Fruit fly (Drosophila melanogaster): ENCODE results near the gene sphe.

DNA sequence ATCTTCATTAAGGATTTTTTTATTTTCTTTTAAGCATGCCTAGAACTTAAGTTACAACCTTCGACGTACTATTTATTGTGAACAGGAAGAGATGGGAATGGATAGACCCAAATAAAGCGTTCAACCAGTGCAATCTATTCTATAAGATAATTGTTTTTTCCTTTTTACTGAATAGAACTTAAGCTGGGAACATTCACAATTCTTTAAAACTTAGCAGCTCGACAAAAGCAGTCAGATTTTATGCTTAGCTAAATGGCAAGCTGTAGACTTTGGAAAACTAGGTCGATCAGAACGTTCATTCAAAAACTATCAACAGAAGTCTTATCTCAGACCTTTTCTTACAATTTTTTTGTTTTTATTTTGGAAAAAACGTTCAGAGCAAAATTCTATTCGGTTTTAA is 9.2 kb upstream of the sphe start, which contains the start of gene CG13008:
- TF ChIP-seq insv (optimal IDR thresholded peaks at IDR 0.05) (no peak), psq (optimal IDR thresholded peaks at IDR 0.05) (no peak), Myc (optimal IDR thresholded peaks at IDR 0.05) (no peak), Sin3A (optimal IDR thresholded peaks at IDR 0.05) (no peak)
